Fruit fly (Drosophila melanogaster) whole organism, embryonic: Measurements from ENCODE around the gene ball.

Experiments
- Bdp1 ChIP-seq: fragments of 200-800 bp; sonication (Bioruptor generic); optimal IDR thresholded peaks from 3 replicates; lab custom pipeline; 2016; ENCODE audit warnings: missing biosample characterization, missing genetic modification characterization
- Blimp-1 ChIP-seq: fragments of 200-800 bp; sonication (Bioruptor generic); optimal IDR thresholded peaks from 3 replicates; lab custom pipeline; 2018; ENCODE audit warnings: missing biosample characterization, missing genetic modification characterization, mild to moderate bottlenecking, moderate library complexity, missing genetic modification reagents
- BtbVII ChIP-seq: fragments of 200-800 bp; sonication (Bioruptor generic); optimal IDR thresholded peaks from 3 replicates; lab custom pipeline; 2017; ENCODE audit warnings: missing biosample characterization, mild to moderate bottlenecking, missing genetic modification characterization
- CG1024 ChIP-seq: fragments of 200-800 bp; sonication (Bioruptor generic); IDR thresholded peaks from 2 replicates; pipeline ENCODE4 v1.3.6; 2022; ENCODE audit warnings: missing biosample characterization, missing genetic modification characterization
- CG10366 ChIP-seq: fragments of 200-800 bp; sonication (Bioruptor generic); IDR thresholded peaks from 2 replicates; pipeline ENCODE4 v1.3.6; 2022; ENCODE audit warnings: missing biosample characterization, missing genetic modification characterization
- CG10565 ChIP-seq: fragments of 200-800 bp; sonication (Bioruptor generic); optimal IDR thresholded peaks from 3 replicates; lab custom pipeline; 2016; ENCODE audit warnings: missing biosample characterization, mild to moderate bottlenecking, missing genetic modification characterization
- CG11695 ChIP-seq: fragments of 200-800 bp; sonication (Bioruptor generic); IDR thresholded peaks from 3 replicates; pipeline ENCODE4 v1.3.6; 2022; ENCODE audit warnings: missing biosample characterization, missing genetic modification characterization
- CG1233 ChIP-seq: fragments of 200-800 bp; sonication (Bioruptor generic); optimal IDR thresholded peaks from 4 replicates; lab custom pipeline; 2018; ENCODE audit warnings: missing biosample characterization, mild to moderate bottlenecking, missing genetic modification characterization
- CG13424 ChIP-seq: fragments of 200-800 bp; sonication (Bioruptor generic); optimal IDR thresholded peaks from 2 replicates; lab custom pipeline; 2019; ENCODE audit warnings: missing biosample characterization, mild to moderate bottlenecking, missing genetic modification characterization, moderate library complexity
- CG15696 ChIP-seq: fragments of 200-800 bp; sonication (Bioruptor generic); optimal IDR thresholded peaks from 2 replicates; lab custom pipeline; 2019; ENCODE audit warnings: missing biosample characterization, mild to moderate bottlenecking, missing genetic modification characterization, moderate library complexity
- CG2129 ChIP-seq: fragments of 200-800 bp; sonication (Bioruptor generic); IDR thresholded peaks from 2 replicates; pipeline ENCODE4 v1.3.6; 2022; ENCODE audit warnings: missing biosample characterization, missing genetic modification characterization; ENCODE audit not compliant: partially characterized antibody
- CG32532 ChIP-seq: fragments of 200-800 bp; sonication (Bioruptor generic); IDR thresholded peaks from 2 replicates; pipeline ENCODE4 v1.3.6; 2022; ENCODE audit warnings: missing biosample characterization, missing genetic modification characterization
- CG32767 ChIP-seq: fragments of 200-800 bp; sonication (Bioruptor generic); IDR thresholded peaks from 2 replicates; pipeline ENCODE4 v1.3.6; 2022; ENCODE audit warnings: missing biosample characterization, missing genetic modification characterization
- CG33557 ChIP-seq: fragments of 200-800 bp; sonication (Bioruptor generic); optimal IDR thresholded peaks from 2 replicates; lab custom pipeline; 2019; ENCODE audit warnings: missing biosample characterization, mild to moderate bottlenecking, missing genetic modification characterization, moderate library complexity
- CG42726 ChIP-seq: fragments of 200-800 bp; sonication (Bioruptor generic); IDR thresholded peaks from 2 replicates; pipeline ENCODE4 v1.3.6; 2022; ENCODE audit warnings: missing biosample characterization, missing genetic modification characterization; ENCODE audit not compliant: partially characterized antibody
- CG4404 ChIP-seq: fragments of 200-800 bp; sonication (Bioruptor generic); IDR thresholded peaks from 2 replicates; pipeline ENCODE4 v1.3.6; 2022; ENCODE audit warnings: missing biosample characterization, missing genetic modification characterization
- CG7372 ChIP-seq: fragments of 200-800 bp; sonication (Bioruptor generic); IDR thresholded peaks from 2 replicates; pipeline ENCODE4 v1.3.6; 2022; ENCODE audit warnings: missing biosample characterization, missing genetic modification characterization
- CG9932 ChIP-seq: fragments of 200-800 bp; sonication (Bioruptor generic); IDR thresholded peaks from 2 replicates; pipeline ENCODE4 v1.3.6; 2022; ENCODE audit warnings: missing biosample characterization, missing genetic modification characterization
- D ChIP-seq, 2 experiments: fragments of 200-800 bp in 1 of 2; fragments of >200 bp in 1 of 2; sonication (Bioruptor generic) in 1 of 2; optimal IDR thresholded peaks; 2 replicates in 1 of 2; 3 replicates in 1 of 2; lab custom pipeline; 2017; ENCODE audit warnings: mild to moderate bottlenecking in 1 of 2, missing biosample characterization in 1 of 2, missing genetic modification characterization in 1 of 2, missing genetic modification reagents in 1 of 2
- Dip3 ChIP-seq: fragments of 200-800 bp; sonication (Bioruptor generic); optimal IDR thresholded peaks from 3 replicates; lab custom pipeline; 2016; ENCODE audit warnings: missing biosample characterization, missing genetic modification characterization
- E2f1 ChIP-seq: fragments of 200-800 bp; sonication (Bioruptor generic); IDR thresholded peaks from 2 replicates; pipeline ENCODE4 v1.3.6; 2022; ENCODE audit warnings: missing biosample characterization, missing genetic modification characterization
- Ets65A ChIP-seq: fragments of 200-800 bp; sonication (Bioruptor generic); peaks from one replicate; lab custom pipeline; 2016; ENCODE audit warnings: missing biosample characterization, missing genetic modification characterization
- Fer3 ChIP-seq: fragments of 200-800 bp; sonication (Bioruptor generic); optimal IDR thresholded peaks from 2 replicates; lab custom pipeline; 2018; ENCODE audit warnings: missing biosample characterization, mild to moderate bottlenecking, missing genetic modification characterization, moderate library complexity
- Hmx ChIP-seq: fragments of 200-800 bp; sonication (Bioruptor generic); optimal IDR thresholded peaks from 2 replicates; lab custom pipeline; 2016; ENCODE audit warnings: missing biosample characterization, missing genetic modification characterization
- Ptx1 ChIP-seq: fragments of 200-800 bp; sonication (Bioruptor generic); IDR thresholded peaks from 2 replicates; pipeline ENCODE4 v1.3.6; 2022; ENCODE audit warnings: missing biosample characterization, missing genetic modification characterization
- Ravus ChIP-seq: fragments of 200-800 bp; sonication (Bioruptor generic); IDR thresholded peaks from 2 replicates; pipeline ENCODE4 v1.3.6; 2022; ENCODE audit warnings: missing biosample characterization, missing genetic modification characterization
- Six4 ChIP-seq: fragments of 200-800 bp; sonication (Bioruptor generic); optimal IDR thresholded peaks from 2 replicates; lab custom pipeline; 2016; ENCODE audit warnings: missing biosample characterization, missing genetic modification characterization
- Taf1 ChIP-seq: fragments of 200-800 bp; sonication (Bioruptor generic); IDR thresholded peaks from 2 replicates; pipeline ENCODE4 v1.3.6; 2022; ENCODE audit warnings: missing biosample characterization, missing genetic modification characterization
- Trl ChIP-seq, 3 experiments: fragments of >200 bp in 2 of 3; fragments of 200-800 bp in 1 of 3; sonication (Bioruptor generic) in 1 of 3; optimal IDR thresholded peaks; 2 replicates in 1 of 3; 3 replicates in 2 of 3; lab custom pipeline; 2016 to 2017; ENCODE audit warnings: missing biosample characterization in 1 of 3, missing genetic modification characterization in 1 of 3
- YL-1 ChIP-seq: fragments of 200-800 bp; sonication (Bioruptor generic); optimal IDR thresholded peaks from 3 replicates; lab custom pipeline; 2017; ENCODE audit warnings: missing biosample characterization, mild to moderate bottlenecking, missing genetic modification characterization
- ato ChIP-seq: fragments of 200-800 bp; sonication (Bioruptor generic); IDR thresholded peaks from 2 replicates; pipeline ENCODE4 v1.3.6; 2022; ENCODE audit warnings: missing biosample characterization, missing genetic modification characterization; ENCODE audit not compliant: partially characterized antibody
- bab2 ChIP-seq: fragments of 200-800 bp; sonication (Bioruptor generic); optimal IDR thresholded peaks from 2 replicates; lab custom pipeline; 2016; ENCODE audit warnings: missing biosample characterization, missing genetic modification characterization
- bbx ChIP-seq: fragments of 200-800 bp; sonication (Bioruptor generic); IDR thresholded peaks from 2 replicates; pipeline ENCODE4 v1.3.6; 2022; ENCODE audit warnings: missing biosample characterization, missing genetic modification characterization; ENCODE audit not compliant: partially characterized antibody
- dm ChIP-seq: fragments of 200-800 bp; sonication (Bioruptor generic); optimal IDR thresholded peaks from 3 replicates; lab custom pipeline; 2016; ENCODE audit warnings: missing biosample characterization, missing genetic modification characterization
- dmrt99B ChIP-seq: fragments of 200-800 bp; sonication (Bioruptor generic); optimal IDR thresholded peaks from 2 replicates; lab custom pipeline; 2018; ENCODE audit warnings: missing biosample characterization, mild to moderate bottlenecking, missing genetic modification characterization, moderate library complexity
- dysf ChIP-seq: fragments of 200-800 bp; sonication (Bioruptor generic); IDR thresholded peaks from 3 replicates; pipeline ENCODE4 v1.3.6; 2022; ENCODE audit warnings: missing biosample characterization, missing genetic modification characterization
- eve ChIP-seq, 2 experiments: fragments of >200 bp; optimal IDR thresholded peaks; 2 replicates each; lab custom pipeline; 2017; ENCODE audit warnings: missing biosample characterization in 2 of 2, missing genetic modification characterization in 2 of 2
- fd96Cb ChIP-seq: fragments of 200-800 bp; sonication (Bioruptor generic); optimal IDR thresholded peaks from 2 replicates; lab custom pipeline; 2018; ENCODE audit warnings: missing biosample characterization, mild to moderate bottlenecking, missing genetic modification characterization, moderate library complexity
- grau ChIP-seq: fragments of 200-800 bp; optimal IDR thresholded peaks from 3 replicates; lab custom pipeline; 2019; ENCODE audit warnings: missing biosample characterization, mild to moderate bottlenecking, missing genetic modification characterization, moderate library complexity
- hbn ChIP-seq: fragments of 200-800 bp; sonication (Bioruptor generic); IDR thresholded peaks from 2 replicates; pipeline ENCODE4 v1.3.6; 2022; ENCODE audit warnings: missing biosample characterization, missing genetic modification characterization; ENCODE audit not compliant: partially characterized antibody
- mirr ChIP-seq: fragments of 200-800 bp; sonication (Bioruptor generic); optimal IDR thresholded peaks from 3 replicates; lab custom pipeline; 2018; ENCODE audit warnings: missing biosample characterization, mild to moderate bottlenecking, missing genetic modification characterization
- nom ChIP-seq: fragments of 200-800 bp; sonication (Bioruptor generic); optimal IDR thresholded peaks from 2 replicates; lab custom pipeline; 2017; ENCODE audit warnings: missing biosample characterization, missing genetic modification characterization, mild to moderate bottlenecking, moderate library complexity, missing genetic modification reagents
- odd ChIP-seq: fragments of 200-800 bp; sonication (Bioruptor generic); optimal IDR thresholded peaks from 2 replicates; lab custom pipeline; 2017; ENCODE audit warnings: missing biosample characterization, mild to moderate bottlenecking, missing genetic modification characterization
- prd ChIP-seq, 3 experiments: fragments of >200 bp in 2 of 3; fragments of 200-800 bp in 1 of 3; sonication (Bioruptor generic) in 1 of 3; optimal IDR thresholded peaks in 2 of 3; IDR thresholded peaks in 1 of 3; 2 replicates in 2 of 3; 3 replicates in 1 of 3; pipeline versions ENCODE4 v1.3.6 to Lab custom; 2017 to 2022; ENCODE audit warnings: missing biosample characterization in 1 of 3, missing genetic modification characterization in 1 of 3
- pum ChIP-seq: fragments of 200-800 bp; sonication (Bioruptor generic); optimal IDR thresholded peaks from 2 replicates; lab custom pipeline; 2016; ENCODE audit warnings: missing biosample characterization, missing genetic modification characterization
- row ChIP-seq: fragments of 200-800 bp; sonication (Bioruptor generic); IDR thresholded peaks from 3 replicates; pipeline ENCODE4 v1.3.6; 2022; ENCODE audit warnings: missing biosample characterization, missing genetic modification characterization
- seq ChIP-seq: fragments of 200-800 bp; sonication (Bioruptor generic); IDR thresholded peaks from 2 replicates; pipeline ENCODE4 v1.3.6; 2022; ENCODE audit warnings: missing biosample characterization, missing genetic modification characterization
- stc ChIP-seq: fragments of 200-800 bp; sonication (Bioruptor generic); IDR thresholded peaks from 2 replicates; pipeline ENCODE4 v1.3.6; 2022; ENCODE audit warnings: missing biosample characterization, missing genetic modification characterization
- trh ChIP-seq: fragments of 200-800 bp; sonication (Bioruptor generic); optimal IDR thresholded peaks from 2 replicates; lab custom pipeline; 2016; ENCODE audit warnings: missing biosample characterization, missing genetic modification characterization

ball gene

dm6 chr3R:26892764-26893163 lies 26.2 kb upstream of the ball start (continued):
- TF ChIP-seq CG2129 (GFP tag; lab: Robert Waterston, UW) (no peak), dysf (GFP tag; lab: Robert Waterston, UW) (peak; percentile 69), Bdp1 (GFP tag; lab: Kevin White, UChicago) (no peak), trh (no peak), CG9932 (GFP tag; lab: Robert Waterston, UW) (no peak), Ptx1 (GFP tag; lab: Robert Waterston, UW) (peak; percentile 45), prd (optimal IDR thresholded peaks at IDR 0.05; lab: Kevin White, UChicago) (no peak), prd (GFP tag; IDR thresholded peaks at IDR 0.05; lab: Robert Waterston, UW) (peak; percentile 43; the same call in 1 of the 3 replicates), pum (GFP tag; lab: Kevin White, UChicago) (no peak), Six4 (GFP tag; lab: Kevin White, UChicago) (no peak), CG13424 (tag; lab: Kevin White, UChicago) (peak; percentile 45), stc (GFP tag; lab: Robert Waterston, UW) (peak; percentile 37; the same call in 1 of the 2 replicates), CG7372 (GFP tag; lab: Robert Waterston, UW) (no peak), CG42726 (GFP tag; lab: Robert Waterston, UW) (no peak), row (GFP tag; lab: Robert Waterston, UW) (peak; percentile 74), Taf1 (GFP tag; lab: Robert Waterston, UW) (no peak), Blimp-1 (GFP tag; lab: Kevin White, UChicago) (peak; percentile 22), Dip3 (no peak), dm (GFP tag; lab: Kevin White, UChicago) (peak; percentile 25), mirr (GFP tag; lab: Kevin White, UChicago) (no peak), CG32767 (GFP tag; lab: Robert Waterston, UW) (peak; percentile 34; the same call in 1 of the 2 replicates), fd96Cb (tag; lab: Kevin White, UChicago) (peak; percentile 52), bab2 (GFP tag; lab: Kevin White, UChicago) (no peak), Ravus (GFP tag; lab: Robert Waterston, UW) (no peak), CG10565 (GFP tag; lab: Kevin White, UChicago) (no peak), E2f1 (GFP tag; lab: Robert Waterston, UW) (0 out of 2 replicates have a peak, but pooled peaks have one; percentile 17), CG32532 (GFP tag; lab: Robert Waterston, UW) (peak; percentile 26; the same call in 1 of the 2 replicates), Fer3 (tag; lab: Kevin White, UChicago) (no peak), CG1233 (GFP tag; lab: Kevin White, UChicago) (no peak), nom (GFP tag; lab: Kevin White, UChicago) (no peak), seq (no peak), CG11695 (GFP tag; lab: Robert Waterston, UW) (0 out of 3 replicates have a peak, but pooled peaks have one; percentile 37), Trl (optimal IDR thresholded peaks at IDR 0.05; lab: Kevin White, UChicago) (no peak), Trl (GFP tag; optimal IDR thresholded peaks at IDR 0.05; lab: Kevin White, UChicago) (no peak), CG10366 (GFP tag; lab: Robert Waterston, UW) (peak; percentile 27; the same call in 1 of the 2 replicates), grau (peak; percentile 59), bbx (no peak), Ets65A (GFP tag; lab: Kevin White, UChicago) (peak; percentile 37), ato (GFP tag; lab: Robert Waterston, UW) (no peak), D (optimal IDR thresholded peaks at IDR 0.05; lab: Kevin White, UChicago) (no peak), D (GFP tag; optimal IDR thresholded peaks at IDR 0.05; lab: Kevin White, UChicago) (no peak), hbn (GFP tag; lab: Robert Waterston, UW) (no peak), eve (GFP tag; optimal IDR thresholded peaks at IDR 0.05; lab: Kevin White, UChicago) (peak in 1 of 2 experiments; percentile 84), CG1024 (GFP tag; lab: Robert Waterston, UW) (no peak), CG4404 (GFP tag; lab: Robert Waterston, UW) (no peak), CG33557 (GFP tag; lab: Kevin White, UChicago) (no peak), CG15696 (tag; lab: Kevin White, UChicago) (no peak), YL-1 (GFP tag; lab: Kevin White, UChicago) (no peak), odd (no peak), dmrt99B (tag; lab: Kevin White, UChicago) (peak; percentile 47), Hmx (no peak), BtbVII (GFP tag; lab: Kevin White, UChicago) (no peak)
